Worm (Caenorhabditis elegans) whole organism, L2 larva: ENCODE results near the gene C32D5.12.

ENCODE experiments used
- C34F6.9 ChIP-seq: fragments of 150-350 bp; optimal IDR thresholded peaks from 2 replicates; lab custom pipeline; 2014; ENCODE audit warnings: missing biosample characterization, missing genetic modification characterization
- alr-1 ChIP-seq: fragments of 150-350 bp; optimal IDR thresholded peaks from 2 replicates; lab custom pipeline; 2014; ENCODE audit warnings: missing biosample characterization, missing genetic modification characterization
- ama-1 ChIP-seq: fragments of 150-350 bp; optimal IDR thresholded peaks from 2 replicates; lab custom pipeline; 2018; ENCODE audit warnings: inconsistent platforms
- blmp-1 ChIP-seq: sonication (generic microtip); optimal IDR thresholded peaks from 2 replicates; lab custom pipeline; 2017; ENCODE audit warnings: missing genetic modification characterization, mild to moderate bottlenecking, missing compliant biosample characterization, antibody characterized with exemption, moderate library complexity; ENCODE audit not compliant: insufficient read depth
- elt-3 ChIP-seq: sonication (generic microtip); optimal IDR thresholded peaks from 2 replicates; lab custom pipeline; 2017; ENCODE audit warnings: missing biosample characterization, missing genetic modification characterization
- fos-1 ChIP-seq: fragments of 150-350 bp; optimal IDR thresholded peaks from 2 replicates; lab custom pipeline; 2014; ENCODE audit warnings: missing biosample characterization, missing genetic modification characterization
- lin-13 ChIP-seq: fragments of 150-350 bp; optimal IDR thresholded peaks from 2 replicates; lab custom pipeline; 2014; ENCODE audit warnings: missing biosample characterization, missing genetic modification reagents, missing genetic modification characterization
- lsy-2 ChIP-seq, 2 experiments: fragments of 150-350 bp in 1 of 2; sonication (generic microtip) in 1 of 2; optimal IDR thresholded peaks; 2 replicates each; lab custom pipeline; 2014 to 2017; ENCODE audit warnings: missing biosample characterization in 2 of 2, missing genetic modification characterization in 2 of 2
- nhr-6 ChIP-seq: fragments of 150-350 bp; optimal IDR thresholded peaks from 2 replicates; lab custom pipeline; 2014; ENCODE audit warnings: missing biosample characterization, missing genetic modification characterization
- skn-1 ChIP-seq: sonication (generic microtip); optimal IDR thresholded peaks from 2 replicates; lab custom pipeline; 2017; ENCODE audit warnings: missing biosample characterization, missing genetic modification characterization
- zag-1 ChIP-seq: fragments of 150-350 bp; optimal IDR thresholded peaks from 2 replicates; lab custom pipeline; 2014; ENCODE audit warnings: missing biosample characterization, missing genetic modification characterization

ce11 chrII:6339511-6339910 lies 19.3 kb downstream of the C32D5.12 start:
- TF ChIP-seq lin-13 (GFP tag; lab: Kevin White, UChicago) (no peak), fos-1 (tag; lab: Kevin White, UChicago) (peak; percentile 46), C34F6.9 (tag; lab: Kevin White, UChicago) (no peak), alr-1 (no peak), nhr-6 (tag; lab: Kevin White, UChicago) (no peak), elt-3 (tag; lab: Kevin White, UChicago) (no peak), skn-1 (tag; lab: Kevin White, UChicago) (no peak), zag-1 (tag; lab: Kevin White, UChicago) (no peak), ama-1 (no peak), lsy-2 (tag; optimal IDR thresholded peaks at IDR 0.05; lab: Kevin White, UChicago) (no peak), blmp-1 (tag; lab: Kevin White, UChicago) (no peak)
